Worm (Caenorhabditis elegans) whole organism, L2 larva: ENCODE results near the gene C28D4.10.

Experiments
- crh-2 ChIP-seq: sonication (generic microtip); optimal IDR thresholded peaks from 2 replicates; lab custom pipeline; 2017; ENCODE audit warnings: missing biosample characterization, missing genetic modification characterization
- lin-13 ChIP-seq: fragments of 150-350 bp; optimal IDR thresholded peaks from 2 replicates; lab custom pipeline; 2014; ENCODE audit warnings: missing biosample characterization, missing genetic modification reagents, missing genetic modification characterization
- nhr-11 ChIP-seq: fragments of 150-350 bp; optimal IDR thresholded peaks from 2 replicates; lab custom pipeline; 2014; ENCODE audit warnings: missing biosample characterization, missing genetic modification characterization
- nhr-21 ChIP-seq: fragments of 150-350 bp; optimal IDR thresholded peaks from 2 replicates; lab custom pipeline; 2014; ENCODE audit warnings: missing biosample characterization, missing genetic modification characterization
- ztf-11 ChIP-seq: sonication (generic microtip); optimal IDR thresholded peaks from 2 replicates; lab custom pipeline; 2017; ENCODE audit warnings: missing biosample characterization, missing genetic modification characterization

ce11 chrIV:9716490-9716889 lies 21.8 kb upstream of the C28D4.10 start:
- no peak for TF ChIP-seq nhr-11 (tag; lab: Kevin White, UChicago)
- peak; percentile 21 for TF ChIP-seq nhr-21 (tag; lab: Kevin White, UChicago)
- TF ChIP-seq ztf-11 (tag; lab: Kevin White, UChicago) = no peak
- TF ChIP-seq crh-2 (tag; lab: Kevin White, UChicago) = peak; percentile 69
- no peak for TF ChIP-seq lin-13
